Fruit fly (Drosophila melanogaster) whole organism, embryonic: ENCODE results near the gene MsrA.

ENCODE experiments used
- Abd-B ChIP-seq: fragments of 200-800 bp; sonication (Bioruptor generic); optimal IDR thresholded peaks from 2 replicates; lab custom pipeline; 2018; ENCODE audit warnings: missing biosample characterization, mild to moderate bottlenecking, missing genetic modification characterization, moderate library complexity
- CG12219 ChIP-seq: fragments of 200-800 bp; sonication (Bioruptor generic); optimal IDR thresholded peaks from 3 replicates; lab custom pipeline; 2018; ENCODE audit warnings: missing biosample characterization, mild to moderate bottlenecking, missing genetic modification characterization
- CG12659 ChIP-seq: fragments of 200-800 bp; sonication (Bioruptor generic); optimal IDR thresholded peaks from 3 replicates; lab custom pipeline; 2017; ENCODE audit warnings: mild to moderate bottlenecking, missing biosample characterization, missing genetic modification reagents, missing genetic modification characterization
- CG12744 ChIP-seq: fragments of 200-800 bp; sonication (Bioruptor generic); optimal IDR thresholded peaks from 2 replicates; lab custom pipeline; 2016; ENCODE audit warnings: missing biosample characterization, missing genetic modification characterization
- CG13123 ChIP-seq: fragments of 200-800 bp; sonication (Bioruptor generic); optimal IDR thresholded peaks from 2 replicates; lab custom pipeline; 2016; ENCODE audit warnings: missing biosample characterization, missing genetic modification characterization
- CG14965 ChIP-seq: fragments of 200-800 bp; sonication (Bioruptor generic); optimal IDR thresholded peaks from 2 replicates; lab custom pipeline; 2016; ENCODE audit warnings: missing biosample characterization, missing genetic modification characterization, borderline replicate concordance
- CG17385 ChIP-seq: fragments of 200-800 bp; sonication (Bioruptor generic); optimal IDR thresholded peaks from 3 replicates; lab custom pipeline; 2018; ENCODE audit warnings: missing biosample characterization, mild to moderate bottlenecking, missing genetic modification characterization
- CG17802 ChIP-seq: fragments of 200-800 bp; sonication (Bioruptor generic); optimal IDR thresholded peaks from 2 replicates; lab custom pipeline; 2018; ENCODE audit warnings: missing biosample characterization, mild to moderate bottlenecking, missing genetic modification characterization, moderate library complexity
- CG2199 ChIP-seq: fragments of 200-800 bp; sonication (Bioruptor generic); IDR thresholded peaks from 3 replicates; pipeline ENCODE4 v1.3.6; 2022; ENCODE audit warnings: missing biosample characterization, missing genetic modification characterization
- CG2712 ChIP-seq: fragments of 200-800 bp; optimal IDR thresholded peaks from 3 replicates; lab custom pipeline; 2019; ENCODE audit warnings: missing biosample characterization, mild to moderate bottlenecking, missing genetic modification characterization, moderate library complexity
- CG30431 ChIP-seq: fragments of 200-800 bp; sonication (Bioruptor generic); optimal IDR thresholded peaks from 2 replicates; lab custom pipeline; 2017; ENCODE audit warnings: missing biosample characterization, missing genetic modification characterization
- CG31224 ChIP-seq: fragments of 200-800 bp; sonication (Bioruptor generic); IDR thresholded peaks from 2 replicates; pipeline ENCODE4 v1.3.6; 2022; ENCODE audit warnings: missing biosample characterization, missing genetic modification characterization
- CG31365 ChIP-seq: fragments of 200-800 bp; sonication (Bioruptor generic); optimal IDR thresholded peaks from 2 replicates; lab custom pipeline; 2018; ENCODE audit warnings: missing biosample characterization, mild to moderate bottlenecking, missing genetic modification characterization
- CG31388 ChIP-seq: fragments of 200-800 bp; sonication (Bioruptor generic); optimal IDR thresholded peaks from 2 replicates; lab custom pipeline; 2016; ENCODE audit warnings: missing biosample characterization, missing genetic modification characterization
- CG3163 ChIP-seq: fragments of 200-800 bp; sonication (Bioruptor generic); optimal IDR thresholded peaks from 3 replicates; lab custom pipeline; 2016; ENCODE audit warnings: missing biosample characterization, missing genetic modification characterization
- CG34376 ChIP-seq: fragments of 200-800 bp; sonication (Bioruptor generic); optimal IDR thresholded peaks from 2 replicates; lab custom pipeline; 2018; ENCODE audit warnings: missing biosample characterization, mild to moderate bottlenecking, missing genetic modification characterization
- CG6175 ChIP-seq: fragments of 200-800 bp; sonication (Bioruptor generic); IDR thresholded peaks from 3 replicates; pipeline ENCODE4 v1.3.6; 2022; ENCODE audit warnings: missing biosample characterization, missing genetic modification characterization
- CG6654 ChIP-seq: fragments of 200-800 bp; sonication (Bioruptor generic); optimal IDR thresholded peaks from 2 replicates; lab custom pipeline; 2017; ENCODE audit warnings: missing biosample characterization, mild to moderate bottlenecking, missing genetic modification characterization
- CG7357 ChIP-seq: fragments of 200-800 bp; sonication (Bioruptor generic); IDR thresholded peaks from 3 replicates; pipeline ENCODE4 v1.3.6; 2022; ENCODE audit warnings: missing biosample characterization, missing genetic modification characterization
- CG9215 ChIP-seq: fragments of 200-800 bp; sonication (Bioruptor generic); IDR thresholded peaks from 2 replicates; pipeline ENCODE4 v1.3.6; 2022; ENCODE audit warnings: missing biosample characterization, missing genetic modification characterization
- D19B ChIP-seq: fragments of 200-800 bp; sonication (Bioruptor generic); optimal IDR thresholded peaks from 2 replicates; lab custom pipeline; 2017; ENCODE audit warnings: missing biosample characterization, mild to moderate bottlenecking, missing genetic modification characterization
- Doc2 ChIP-seq: fragments of 200-800 bp; sonication (Bioruptor generic); IDR thresholded peaks from 2 replicates; pipeline ENCODE4 v1.3.6; 2022; ENCODE audit warnings: missing biosample characterization, missing genetic modification characterization
- H2.0 ChIP-seq: fragments of 200-800 bp; sonication (Bioruptor generic); IDR thresholded peaks from 2 replicates; pipeline ENCODE4 v1.3.6; 2022; ENCODE audit warnings: missing biosample characterization, missing genetic modification characterization
- Hand ChIP-seq: fragments of 200-800 bp; sonication (Bioruptor generic); optimal IDR thresholded peaks from 2 replicates; lab custom pipeline; 2017; ENCODE audit warnings: mild to moderate bottlenecking, missing biosample characterization, missing genetic modification reagents, missing genetic modification characterization
- Lim3 ChIP-seq: fragments of 200-800 bp; sonication (Bioruptor generic); IDR thresholded peaks from 2 replicates; pipeline ENCODE4 v1.3.6; 2022; ENCODE audit warnings: missing biosample characterization, missing genetic modification characterization
- Max ChIP-seq: fragments of 200-800 bp; sonication (Bioruptor generic); optimal IDR thresholded peaks from 2 replicates; lab custom pipeline; 2016; ENCODE audit warnings: missing biosample characterization, mild to moderate bottlenecking, missing genetic modification characterization
- Opbp ChIP-seq: fragments of 200-800 bp; sonication (Bioruptor generic); IDR thresholded peaks from 3 replicates; pipeline ENCODE4 v1.3.6; 2022; ENCODE audit warnings: missing biosample characterization, missing genetic modification characterization; ENCODE audit not compliant: partially characterized antibody
- Sry-δ ChIP-seq: fragments of 200-800 bp; sonication (Bioruptor generic); optimal IDR thresholded peaks from 2 replicates; lab custom pipeline; 2016; ENCODE audit warnings: missing biosample characterization, missing genetic modification characterization
- ato ChIP-seq: fragments of 200-800 bp; sonication (Bioruptor generic); IDR thresholded peaks from 2 replicates; pipeline ENCODE4 v1.3.6; 2022; ENCODE audit warnings: missing biosample characterization, missing genetic modification characterization; ENCODE audit not compliant: partially characterized antibody
- bcd ChIP-seq: fragments of 200-800 bp; sonication (Bioruptor generic); optimal IDR thresholded peaks from 2 replicates; lab custom pipeline; 2017; ENCODE audit warnings: missing biosample characterization, mild to moderate bottlenecking, missing genetic modification characterization
- chn ChIP-seq: fragments of 200-800 bp; sonication (Bioruptor generic); optimal IDR thresholded peaks from 2 replicates; lab custom pipeline; 2016; ENCODE audit warnings: missing biosample characterization, missing genetic modification characterization
- dati ChIP-seq: fragments of 200-800 bp; sonication (Bioruptor generic); IDR thresholded peaks from 2 replicates; pipeline ENCODE4 v1.3.6; 2022; ENCODE audit warnings: missing biosample characterization, missing genetic modification characterization
- eve ChIP-seq, 2 experiments: fragments of >200 bp; optimal IDR thresholded peaks; 2 replicates each; lab custom pipeline; 2017; ENCODE audit warnings: missing biosample characterization in 2 of 2, missing genetic modification characterization in 2 of 2
- eyg ChIP-seq: fragments of 200-800 bp; sonication (Bioruptor generic); optimal IDR thresholded peaks from 3 replicates; lab custom pipeline; 2016; ENCODE audit warnings: missing biosample characterization, missing genetic modification characterization
- fd102C ChIP-seq: fragments of 200-800 bp; sonication (Bioruptor generic); optimal IDR thresholded peaks from 2 replicates; lab custom pipeline; 2018; ENCODE audit warnings: missing biosample characterization, mild to moderate bottlenecking, missing genetic modification characterization, moderate library complexity
- gt ChIP-seq: fragments of 200-800 bp; sonication (Bioruptor generic); IDR thresholded peaks from 2 replicates; pipeline ENCODE4 v1.3.6; 2022; ENCODE audit warnings: missing biosample characterization, missing genetic modification characterization
- inv ChIP-seq: fragments of 200-800 bp; sonication (Bioruptor generic); IDR thresholded peaks from 2 replicates; pipeline ENCODE4 v1.3.6; 2022; ENCODE audit warnings: missing biosample characterization, missing genetic modification characterization; ENCODE audit not compliant: partially characterized antibody
- ken ChIP-seq: fragments of 200-800 bp; sonication (Bioruptor generic); IDR thresholded peaks from 3 replicates; pipeline ENCODE4 v1.3.6; 2022; ENCODE audit warnings: missing biosample characterization, missing genetic modification characterization
- klu ChIP-seq: fragments of 200-800 bp; sonication (Bioruptor generic); IDR thresholded peaks from 2 replicates; pipeline ENCODE4 v1.3.6; 2022; ENCODE audit warnings: missing biosample characterization, missing genetic modification characterization
- lov ChIP-seq, 2 experiments: fragments of 200-800 bp in 1 of 2; fragments of >200 bp in 1 of 2; sonication (Bioruptor generic) in 1 of 2; IDR thresholded peaks in 1 of 2; optimal IDR thresholded peaks in 1 of 2; 2 replicates in 1 of 2; 3 replicates in 1 of 2; pipeline versions ENCODE4 v1.3.6 to Lab custom; 2017 to 2022; ENCODE audit warnings: missing biosample characterization in 1 of 2, missing genetic modification characterization in 1 of 2
- mam ChIP-seq: fragments of 200-800 bp; sonication (Bioruptor generic); optimal IDR thresholded peaks from 3 replicates; lab custom pipeline; 2016; ENCODE audit warnings: missing biosample characterization, missing genetic modification characterization
- nerfin-1 ChIP-seq: fragments of 200-800 bp; sonication (Bioruptor generic); optimal IDR thresholded peaks from 3 replicates; lab custom pipeline; 2019; ENCODE audit warnings: missing biosample characterization, mild to moderate bottlenecking, missing genetic modification characterization, moderate library complexity
- p53 ChIP-seq: fragments of 200-800 bp; sonication (Bioruptor generic); optimal IDR thresholded peaks from 2 replicates; lab custom pipeline; 2016; ENCODE audit warnings: missing biosample characterization, missing genetic modification characterization
- run ChIP-seq: fragments of 200-800 bp; sonication (Bioruptor generic); optimal IDR thresholded peaks from 3 replicates; lab custom pipeline; 2018; ENCODE audit warnings: missing biosample characterization, mild to moderate bottlenecking, missing genetic modification characterization
- schlank ChIP-seq: fragments of 200-800 bp; sonication (Bioruptor generic); optimal IDR thresholded peaks from 2 replicates; lab custom pipeline; 2018; ENCODE audit warnings: missing biosample characterization, mild to moderate bottlenecking, missing genetic modification characterization
- sens ChIP-seq: fragments of 200-800 bp; sonication (Bioruptor generic); peaks from one replicate; lab custom pipeline; 2016; ENCODE audit warnings: missing biosample characterization, missing genetic modification characterization
- sna ChIP-seq: fragments of 200-800 bp; sonication (Bioruptor generic); IDR thresholded peaks from 2 replicates; pipeline ENCODE4 v1.3.6; 2022; ENCODE audit warnings: missing biosample characterization, missing genetic modification characterization; ENCODE audit not compliant: partially characterized antibody
- sqz ChIP-seq: fragments of 200-800 bp; sonication (Bioruptor generic); optimal IDR thresholded peaks from 3 replicates; lab custom pipeline; 2018; ENCODE audit warnings: missing biosample characterization, mild to moderate bottlenecking, missing genetic modification characterization
- stc ChIP-seq: fragments of 200-800 bp; sonication (Bioruptor generic); IDR thresholded peaks from 2 replicates; pipeline ENCODE4 v1.3.6; 2022; ENCODE audit warnings: missing biosample characterization, missing genetic modification characterization
- tgo ChIP-seq: fragments of 200-800 bp; sonication (Bioruptor generic); IDR thresholded peaks from 3 replicates; pipeline ENCODE4 v1.3.6; 2022; ENCODE audit warnings: missing biosample characterization, missing genetic modification characterization
- ttk ChIP-seq: fragments of 200-800 bp; sonication (Bioruptor generic); IDR thresholded peaks from 2 replicates; pipeline ENCODE4 v2.1.2; 2022; ENCODE audit warnings: missing biosample characterization, missing genetic modification characterization

MsrA gene

DNA sequence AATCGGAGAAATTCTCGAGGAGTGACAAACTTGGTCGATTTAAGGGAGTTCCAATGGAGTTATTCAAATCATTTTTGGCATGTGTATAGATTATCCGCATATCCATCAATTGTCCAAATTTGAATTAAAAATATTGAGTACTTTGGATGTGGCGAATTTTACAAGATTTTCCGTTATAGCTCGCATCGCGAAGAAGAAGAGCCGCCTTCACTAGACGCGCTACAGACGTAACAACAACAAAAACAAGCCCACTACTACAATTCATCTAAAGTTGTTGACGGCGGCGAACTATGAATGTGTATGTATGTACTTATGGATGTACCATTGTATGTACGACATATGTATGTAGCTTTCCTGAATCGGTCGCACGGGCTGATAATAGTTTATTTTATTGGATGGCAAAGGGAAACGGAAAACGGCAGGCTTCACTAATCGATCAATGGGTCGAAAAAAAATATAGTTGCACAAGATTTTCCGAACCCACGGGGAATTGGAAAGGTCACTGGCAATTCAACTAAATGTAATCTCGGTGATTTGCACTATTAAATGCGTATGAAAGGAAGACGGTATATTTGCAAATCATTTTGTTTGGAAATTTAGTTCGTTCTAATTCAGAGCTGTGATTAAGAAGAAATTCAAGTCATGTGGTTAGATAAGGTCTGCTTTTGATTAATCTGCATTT is 4.1 kb downstream of the MsrA start (continued):
- TF ChIP-seq klu (GFP tag; lab: Robert Waterston, UW) = no peak
- TF ChIP-seq CG31388 (GFP tag; lab: Kevin White, UChicago) = no peak
- TF ChIP-seq dati (GFP tag; lab: Robert Waterston, UW) = no peak
- TF ChIP-seq Lim3 (GFP tag; lab: Robert Waterston, UW) = no peak
- TF ChIP-seq fd102C (GFP tag; lab: Kevin White, UChicago) = no peak
- TF ChIP-seq nerfin-1 (tag; lab: Kevin White, UChicago) = no peak
- no peak for TF ChIP-seq CG12219 (GFP tag; lab: Kevin White, UChicago)
- 0 out of 3 replicates have a peak, but pooled peaks have one; percentile 33 for TF ChIP-seq CG2199 (GFP tag; lab: Robert Waterston, UW)
- no peak for TF ChIP-seq CG12659 (GFP tag; lab: Kevin White, UChicago)
- no peak for TF ChIP-seq chn (GFP tag; lab: Kevin White, UChicago)
- no peak for TF ChIP-seq CG6175 (GFP tag; lab: Robert Waterston, UW)
- TF ChIP-seq Opbp (GFP tag; lab: Robert Waterston, UW) = no peak
- no peak for TF ChIP-seq ato
- TF ChIP-seq sqz (GFP tag; lab: Kevin White, UChicago) = no peak
- no peak for TF ChIP-seq CG2712 (tag; lab: Kevin White, UChicago)
- no peak for TF ChIP-seq CG14965 (GFP tag; lab: Kevin White, UChicago)
- no peak for TF ChIP-seq CG12744 (GFP tag; lab: Kevin White, UChicago)
- peak; percentile 37 for TF ChIP-seq sens (GFP tag; lab: Kevin White, UChicago)
- TF ChIP-seq Sry-δ = no peak
- TF ChIP-seq eyg (GFP tag; lab: Kevin White, UChicago) = no peak
- no peak for TF ChIP-seq CG3163
- TF ChIP-seq schlank = no peak
- TF ChIP-seq CG31365 (tag; lab: Kevin White, UChicago) = no peak
- no peak for TF ChIP-seq CG7357 (GFP tag; lab: Robert Waterston, UW)
- TF ChIP-seq CG30431 (GFP tag; lab: Kevin White, UChicago) = no peak
- no peak for TF ChIP-seq CG13123 (GFP tag; lab: Kevin White, UChicago)
- TF ChIP-seq eve (GFP tag; optimal IDR thresholded peaks at IDR 0.05; lab: Kevin White, UChicago) = peak in 1 of 2 experiments; percentile 81
- TF ChIP-seq CG17385 (GFP tag; lab: Kevin White, UChicago) = peak; percentile 91
- no peak for TF ChIP-seq inv (GFP tag; lab: Robert Waterston, UW)
- no peak for TF ChIP-seq CG9215
- no peak for TF ChIP-seq mam (GFP tag; lab: Kevin White, UChicago)
- TF ChIP-seq Abd-B (GFP tag; lab: Kevin White, UChicago) = no peak
- no peak for TF ChIP-seq bcd
- no peak for TF ChIP-seq CG17802 (tag; lab: Kevin White, UChicago)
- no peak for TF ChIP-seq gt
- peak; percentile 24 for TF ChIP-seq Hand (GFP tag; lab: Kevin White, UChicago)
- no peak for TF ChIP-seq ken (GFP tag; lab: Robert Waterston, UW)
- no peak for TF ChIP-seq H2.0
- TF ChIP-seq lov (optimal IDR thresholded peaks at IDR 0.05; lab: Kevin White, UChicago) = no peak
- TF ChIP-seq lov (GFP tag; IDR thresholded peaks at IDR 0.05; lab: Robert Waterston, UW) = no peak
- no peak for TF ChIP-seq CG31224 (GFP tag; lab: Robert Waterston, UW)
- TF ChIP-seq ttk = no peak
- TF ChIP-seq run (tag; lab: Kevin White, UChicago) = no peak
- no peak for TF ChIP-seq Doc2
- no peak for TF ChIP-seq D19B (GFP tag; lab: Kevin White, UChicago)
- no peak for TF ChIP-seq p53
- TF ChIP-seq CG6654 (GFP tag; lab: Kevin White, UChicago) = no peak
- TF ChIP-seq Max = no peak
- TF ChIP-seq tgo (GFP tag; lab: Robert Waterston, UW) = no peak
- no peak for TF ChIP-seq sna (GFP tag; lab: Robert Waterston, UW)
- TF ChIP-seq CG34376 (GFP tag; lab: Kevin White, UChicago) = peak; percentile 19
- TF ChIP-seq stc (GFP tag; lab: Robert Waterston, UW) = no peak
